Worm (Caenorhabditis elegans): Measurements from ENCODE around the gene fbxb-55.

The fbxb-55 gene

ce11 chrIV:4024159-4025004 is 44.2 kb upstream of the fbxb-55 start:
- TF ChIP-seq gmeb-1 (tag; optimal IDR thresholded peaks at IDR 0.05) (peak; percentile 68), peb-1 (tag; optimal IDR thresholded peaks at IDR 0.05) (no peak), mab-5 (tag; optimal IDR thresholded peaks at IDR 0.05) (peak; percentile 6), nhr-21 (tag; optimal IDR thresholded peaks at IDR 0.05) (peak; percentile 19), C34F6.9 (tag; optimal IDR thresholded peaks at IDR 0.05) (peak; percentile 41), sma-9 (GFP tag; optimal IDR thresholded peaks at IDR 0.05) (peak; percentile 94), sma-9 (tag; optimal IDR thresholded peaks at IDR 0.05) (no peak), alr-1 (tag; optimal IDR thresholded peaks at IDR 0.05) (no peak), unc-55 (GFP tag; optimal IDR thresholded peaks at IDR 0.05) (peak; percentile 43), snpc-4 (tag; optimal IDR thresholded peaks at IDR 0.05) (no peak), F13H6.1 (tag; optimal IDR thresholded peaks at IDR 0.05) (peak; percentile 92), sem-4 (tag; optimal IDR thresholded peaks at IDR 0.05) (peak; percentile 66), mdl-1 (tag; optimal IDR thresholded peaks at IDR 0.05) (peak; percentile 3 to 41), sma-3 (GFP tag; optimal IDR thresholded peaks at IDR 0.05) (peak; percentile 56), ama-1 (optimal IDR thresholded peaks at IDR 0.05) (no peak), crh-2 (tag; optimal IDR thresholded peaks at IDR 0.05) (peak; percentile 73), fos-1 (tag; optimal IDR thresholded peaks at IDR 0.05) (no peak), unc-39 (tag; optimal IDR thresholded peaks at IDR 0.05) (no peak), ztf-11 (tag; optimal IDR thresholded peaks at IDR 0.05) (no peak), lsy-2 (tag; optimal IDR thresholded peaks at IDR 0.05) (peak; percentile 16 to 56), elt-1 (tag; optimal IDR thresholded peaks at IDR 0.05) (no peak), egl-27 (tag; optimal IDR thresholded peaks at IDR 0.05) (peak; percentile 51), nhr-25 (tag; optimal IDR thresholded peaks at IDR 0.05) (peak; percentile 86), ztf-4 (tag; optimal IDR thresholded peaks at IDR 0.05) (no peak), nhr-10 (tag; optimal IDR thresholded peaks at IDR 0.05) (peak; percentile 27), nhr-129 (tag; optimal IDR thresholded peaks at IDR 0.05) (peak; percentile 51), blmp-1 (tag; optimal IDR thresholded peaks at IDR 0.05; ENCODE audit: insufficient read depth) (peak; percentile 32), lin-13 (GFP tag; optimal IDR thresholded peaks at IDR 0.05) (peak; percentile 27), Y55F3AM.14 (GFP tag; optimal IDR thresholded peaks at IDR 0.05) (peak; percentile 76)

ce11 chrIV:4025923-4026322 is 42.7 kb upstream of the fbxb-55 start:
- TF ChIP-seq crh-2 (tag; optimal IDR thresholded peaks at IDR 0.05) (peak; percentile 54), sma-3 (GFP tag; optimal IDR thresholded peaks at IDR 0.05) (peak; percentile 65), elt-3 (tag; optimal IDR thresholded peaks at IDR 0.05) (no peak), sem-4 (tag; optimal IDR thresholded peaks at IDR 0.05) (peak; percentile 82), gmeb-1 (tag; optimal IDR thresholded peaks at IDR 0.05) (no peak), unc-55 (GFP tag; optimal IDR thresholded peaks at IDR 0.05) (peak; percentile 35), lin-13 (GFP tag; optimal IDR thresholded peaks at IDR 0.05) (peak; percentile 16), R02D3.7 (tag; optimal IDR thresholded peaks at IDR 0.05) (no peak), mab-5 (tag; optimal IDR thresholded peaks at IDR 0.05) (peak; percentile 6), ceh-82 (tag; optimal IDR thresholded peaks at IDR 0.05) (no peak), nhr-129 (tag; optimal IDR thresholded peaks at IDR 0.05) (peak; percentile 55), Y55F3AM.14 (GFP tag; optimal IDR thresholded peaks at IDR 0.05) (peak; percentile 48), nhr-21 (tag; optimal IDR thresholded peaks at IDR 0.05) (peak; percentile 63), mdl-1 (tag; optimal IDR thresholded peaks at IDR 0.05) (peak; percentile 94 to 95), lsy-2 (tag; optimal IDR thresholded peaks at IDR 0.05) (peak in 1 of 2 experiments; percentile 65), F13H6.1 (tag; optimal IDR thresholded peaks at IDR 0.05) (peak; percentile 87), elt-1 (tag; optimal IDR thresholded peaks at IDR 0.05) (no peak), ama-1 (optimal IDR thresholded peaks at IDR 0.05) (peak; percentile 55), egl-27 (tag; optimal IDR thresholded peaks at IDR 0.05) (peak; percentile 24), lin-39 (tag; optimal IDR thresholded peaks at IDR 0.05) (no peak), nhr-25 (tag; optimal IDR thresholded peaks at IDR 0.05) (peak; percentile 87), C34F6.9 (tag; optimal IDR thresholded peaks at IDR 0.05) (peak; percentile 63), dmd-4 (tag; optimal IDR thresholded peaks at IDR 0.05) (no peak), lin-11 (tag; optimal IDR thresholded peaks at IDR 0.05) (peak; percentile 46), sma-9 (GFP tag; optimal IDR thresholded peaks at IDR 0.05) (peak; percentile 89), sma-9 (tag; optimal IDR thresholded peaks at IDR 0.05) (no peak), nhr-23 (tag; optimal IDR thresholded peaks at IDR 0.05) (no peak), blmp-1 (tag; optimal IDR thresholded peaks at IDR 0.05; ENCODE audit: insufficient read depth) (peak; percentile 35), ceh-16 (tag; optimal IDR thresholded peaks at IDR 0.05) (peak; percentile 24), ztf-4 (tag; optimal IDR thresholded peaks at IDR 0.05) (peak; percentile 41)
